Worm (Caenorhabditis elegans): ENCODE measurements around the gene srbc-70.

- TF ChIP-seq unc-62 (GFP tag; optimal IDR thresholded peaks at IDR 0.05 in 1 of 2) (peak in 1 of 2 experiments; percentile 70), unc-62 (tag; optimal IDR thresholded peaks at IDR 0.05) (no peak), snpc-4 (tag; optimal IDR thresholded peaks at IDR 0.05) (no peak)
Measured at ce11 chrIV:4259433-4259832, 31.6 kb upstream of the srbc-70 start.
